Fruit fly (Drosophila melanogaster): ENCODE results near the gene HBS1.

dm6 chr3L:1899616-1900015 is 34.6 kb upstream of the HBS1 start:
- TF ChIP-seq spab (GFP tag; optimal IDR thresholded peaks at IDR 0.05), result no peak
- no peak for TF ChIP-seq CG11902 (GFP tag; optimal IDR thresholded peaks at IDR 0.05)
- TF ChIP-seq CG11762 (GFP tag; optimal IDR thresholded peaks at IDR 0.05; ENCODE audit: insufficient read depth), result no peak
- TF ChIP-seq Hr39 (GFP tag; optimal IDR thresholded peaks at IDR 0.05), result no peak
- TF ChIP-seq vri (GFP tag; optimal IDR thresholded peaks at IDR 0.05), result no peak
- TF ChIP-seq CG15336 (GFP tag; IDR thresholded peaks at IDR 0.05), result no peak
- no peak for TF ChIP-seq CG8632 (GFP tag; optimal IDR thresholded peaks at IDR 0.05)
- no peak for TF ChIP-seq CG9139 (GFP tag; optimal IDR thresholded peaks at IDR 0.05)
- no peak for TF ChIP-seq fd85E (GFP tag; optimal IDR thresholded peaks at IDR 0.05)

All from whole organism, prepupa.